Fruit fly (Drosophila melanogaster) Kc167 (cell line): Measurements from ENCODE around the gene CG17600.

Experiments
- Myc ChIP-seq: fragments of >200 bp; optimal IDR thresholded peaks from 2 replicates; lab custom pipeline; 2017; ENCODE audit warnings: missing external identifiers
- Sin3A ChIP-seq: fragments of >200 bp; optimal IDR thresholded peaks from 2 replicates; lab custom pipeline; 2018; ENCODE audit warnings: missing external identifiers
- h ChIP-seq: fragments of >200 bp; optimal IDR thresholded peaks from 3 replicates; lab custom pipeline; 2018; ENCODE audit warnings: missing external identifiers
- insv ChIP-seq: fragments of >200 bp; optimal IDR thresholded peaks from 3 replicates; lab custom pipeline; 2018; ENCODE audit warnings: missing external identifiers
- psq ChIP-seq: fragments of >200 bp; optimal IDR thresholded peaks from 2 replicates; lab custom pipeline; 2017; ENCODE audit warnings: missing external identifiers
- ttk ChIP-seq: sonication (Bioruptor generic); optimal IDR thresholded peaks from 2 replicates; lab custom pipeline; 2017; ENCODE audit warnings: missing external identifiers

DNA sequence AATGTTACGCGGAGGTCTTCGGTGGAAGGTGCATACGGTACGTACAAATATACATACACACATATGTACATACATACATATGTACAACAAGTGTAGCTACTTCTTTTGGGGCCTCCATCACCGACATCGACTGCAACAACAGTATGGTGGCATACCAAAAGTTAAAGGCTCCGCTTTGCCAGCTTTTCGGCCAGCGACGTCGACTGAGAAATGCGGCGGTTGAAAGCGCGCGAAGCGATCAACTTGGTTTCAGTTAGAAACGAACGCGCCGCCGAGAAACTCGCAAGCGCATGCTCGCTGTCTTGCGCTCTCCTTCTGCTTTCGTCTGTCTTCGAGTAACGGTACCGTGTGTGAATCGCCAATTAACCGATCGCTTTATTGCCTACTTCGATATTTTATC lies at the start of gene CG17600:
- TF ChIP-seq Myc (lab: Kevin White, UChicago) (no peak), psq (no peak), ttk (lab: Kevin White, UChicago) (no peak), insv (lab: Kevin White, UChicago) (no peak), h (lab: Kevin White, UChicago) (no peak), Sin3A (no peak)
